Worm (Caenorhabditis elegans): ENCODE measurements around the gene fut-5.

- no peak for TF ChIP-seq unc-130 (tag; optimal IDR thresholded peaks at IDR 0.05)
- TF ChIP-seq ztf-11 (tag; optimal IDR thresholded peaks at IDR 0.05): no peak
- TF ChIP-seq lin-13 (GFP tag; optimal IDR thresholded peaks at IDR 0.05): no peak
- TF ChIP-seq nhr-12 (tag; optimal IDR thresholded peaks at IDR 0.05): no peak
- TF ChIP-seq unc-62 (GFP tag; optimal IDR thresholded peaks at IDR 0.05): no peak
- no peak for TF ChIP-seq ama-1 (optimal IDR thresholded peaks at IDR 0.05)
- no peak for TF ChIP-seq nhr-237 (tag; optimal IDR thresholded peaks at IDR 0.05)
- TF ChIP-seq skn-1 (tag; optimal IDR thresholded peaks at IDR 0.05): no peak
- no peak for TF ChIP-seq zag-1 (tag; optimal IDR thresholded peaks at IDR 0.05)
- no peak for TF ChIP-seq lin-39 (tag; optimal IDR thresholded peaks at IDR 0.05)
- TF ChIP-seq aha-1 (tag; optimal IDR thresholded peaks at IDR 0.05): no peak
Observed at ce11 chrII:4626606-4627005, 40.9 kb downstream of the fut-5 start, which contains the start of gene F35D11.1.

Measured in whole organism, L1 larva.